Worm (Caenorhabditis elegans) whole organism, early embryonic: ENCODE data around the gene C04E7.1.
"Not testable (repeated sequence)": the region's sequence is repeated elsewhere in the genome, so short reads cannot be mapped to it uniquely, and the experiment has no call there.

Source experiments
- B0310.2 ChIP-seq: sonication (generic microtip); optimal IDR thresholded peaks from 2 replicates; lab custom pipeline; 2016; ENCODE audit warnings: mild to moderate bottlenecking, missing genetic modification characterization, missing compliant biosample characterization
- F13C5.2 ChIP-seq: sonication (generic microtip); optimal IDR thresholded peaks from 2 replicates; lab custom pipeline; 2017; ENCODE audit warnings: mild to moderate bottlenecking, missing genetic modification characterization, inconsistent platforms, missing compliant biosample characterization
- aly-1 ChIP-seq: sonication (generic microtip); optimal IDR thresholded peaks from 2 replicates; lab custom pipeline; 2016; ENCODE audit warnings: missing genetic modification characterization, missing compliant biosample characterization
- ama-1 ChIP-seq: fragments of 150-350 bp; optimal IDR thresholded peaks from 2 replicates; lab custom pipeline; 2014
- ceh-13 ChIP-seq: fragments of 200-800 bp; sonication (Bioruptor generic); optimal IDR thresholded peaks from 2 replicates; lab custom pipeline; 2018; ENCODE audit warnings: mild to moderate bottlenecking, missing genetic modification characterization, missing compliant biosample characterization
- ceh-36 ChIP-seq: sonication (generic microtip); optimal IDR thresholded peaks from 2 replicates; lab custom pipeline; 2016; ENCODE audit warnings: missing genetic modification characterization, inconsistent platforms, missing compliant biosample characterization
- ets-7 ChIP-seq: sonication (generic microtip); optimal IDR thresholded peaks from 2 replicates; lab custom pipeline; 2016; ENCODE audit warnings: missing genotype, missing genetic modification characterization, missing compliant biosample characterization
- flt-1 ChIP-seq: fragments of 200-800 bp; sonication (Bioruptor generic); IDR thresholded peaks from 2 replicates; pipeline ENCODE4 v1.3.6; 2022; ENCODE audit warnings: missing genetic modification characterization, missing compliant biosample characterization
- pes-1 ChIP-seq: fragments of 200-800 bp; sonication (Bioruptor generic); IDR thresholded peaks from 2 replicates; pipeline ENCODE4 v1.3.6; 2022; ENCODE audit warnings: missing genetic modification reagents, missing genetic modification characterization, missing compliant biosample characterization
- sea-1 ChIP-seq: fragments of 200-800 bp; sonication (Bioruptor generic); conservative IDR thresholded peaks from 2 replicates; pipeline ENCODE4 v1.3.6; 2022; ENCODE audit warnings: missing genetic modification characterization, missing compliant biosample characterization

ce11 chrX:322223-322622 lies 35.7 kb upstream of the C04E7.1 start, which contains the start of gene M02E1.3:
- TF ChIP-seq ama-1 (lab: Kevin White, UChicago); F13C5.2; ets-7 (tag; lab: Kevin White, UChicago); B0310.2; ceh-13; flt-1 (GFP tag; lab: Robert Waterston, UW); ceh-36 (tag; lab: Kevin White, UChicago); sea-1 (GFP tag; lab: Robert Waterston, UW); pes-1 (GFP tag; lab: Robert Waterston, UW); aly-1 (tag; lab: Kevin White, UChicago): not testable (repeated sequence)
